Worm (Caenorhabditis elegans): Measurements from ENCODE around the gene paf-2.

- TF ChIP-seq nhr-76 (tag; optimal IDR thresholded peaks at IDR 0.05) (no peak), ztf-11 (tag; optimal IDR thresholded peaks at IDR 0.05) (no peak), nhr-77 (tag; optimal IDR thresholded peaks at IDR 0.05) (no peak), skn-1 (tag; optimal IDR thresholded peaks at IDR 0.05) (no peak)
Observed at ce11 chrX:4244489-4245123, 52.9 kb downstream of the paf-2 start.
